Worm (Caenorhabditis elegans) whole organism, young adult: Measurements from ENCODE around the gene D2096.9.
A peak's percentile ranks its signal among the peaks of the same experiment; 100 is the strongest.

Experiments used
- F37B4.10 ChIP-seq: fragments of 200-800 bp; sonication (Bioruptor generic); IDR thresholded peaks from 2 replicates; pipeline ENCODE4 v1.3.6; 2022; ENCODE audit warnings: missing genetic modification characterization, missing compliant biosample characterization
- F39B2.1 ChIP-seq: fragments of 200-800 bp; sonication (Bioruptor generic); IDR thresholded peaks from 2 replicates; pipeline ENCODE4 v1.3.6; 2022; ENCODE audit warnings: missing genetic modification reagents, missing genetic modification characterization, missing compliant biosample characterization
- F49E8.2 ChIP-seq: sonication (generic microtip); optimal IDR thresholded peaks from 3 replicates; lab custom pipeline; 2017; ENCODE audit warnings: missing genetic modification characterization, mild to moderate bottlenecking, missing compliant biosample characterization, antibody characterized with exemption, moderate library complexity; ENCODE audit not compliant: insufficient read depth
- F52B5.7 ChIP-seq: sonication (generic microtip); optimal IDR thresholded peaks from 2 replicates; lab custom pipeline; 2016; ENCODE audit warnings: mild to moderate bottlenecking, missing genetic modification characterization, missing compliant biosample characterization
- K11D2.4 ChIP-seq: fragments of 200-800 bp; sonication (Bioruptor generic); IDR thresholded peaks from 2 replicates; pipeline ENCODE4 v1.3.6; 2022; ENCODE audit warnings: missing genetic modification reagents, missing genetic modification characterization, missing compliant biosample characterization
- Y53G8AR.9 ChIP-seq: fragments of 200-800 bp; sonication (Bioruptor generic); conservative IDR thresholded peaks from 2 replicates; pipeline ENCODE4 v1.3.6; 2022; ENCODE audit warnings: missing genetic modification reagents, missing genetic modification characterization, missing compliant biosample characterization
- Y67H2A.10 ChIP-seq: fragments of 200-800 bp; sonication (Bioruptor generic); conservative IDR thresholded peaks from 2 replicates; pipeline ENCODE4 v1.3.6; 2022; ENCODE audit warnings: missing genetic modification reagents, missing genetic modification characterization, missing compliant biosample characterization
- attf-6 ChIP-seq: fragments of 200-800 bp; sonication (Bioruptor generic); IDR thresholded peaks from 2 replicates; pipeline ENCODE4 v1.3.6; 2022; ENCODE audit warnings: missing genetic modification reagents, missing genetic modification characterization, missing compliant biosample characterization
- bed-1 ChIP-seq: fragments of 200-800 bp; sonication (Bioruptor generic); IDR thresholded peaks from 2 replicates; pipeline ENCODE4 v1.3.6; 2022; ENCODE audit warnings: missing genetic modification reagents, missing genetic modification characterization, missing compliant biosample characterization
- bed-2 ChIP-seq: fragments of 200-800 bp; sonication (Bioruptor generic); IDR thresholded peaks from 2 replicates; pipeline ENCODE4 v1.3.6; 2022; ENCODE audit warnings: missing genetic modification reagents, missing genetic modification characterization, missing compliant biosample characterization
- cebp-2 ChIP-seq: fragments of 200-800 bp; sonication (Bioruptor generic); IDR thresholded peaks from 2 replicates; pipeline ENCODE4 v1.3.6; 2022; ENCODE audit warnings: missing genetic modification characterization, missing compliant biosample characterization
- ceh-27 ChIP-seq: fragments of 200-800 bp; sonication (Bioruptor generic); optimal IDR thresholded peaks from 2 replicates; lab custom pipeline; 2018; ENCODE audit warnings: mild to moderate bottlenecking, missing genetic modification characterization, moderate library complexity, missing compliant biosample characterization
- ceh-79 ChIP-seq: sonication (generic microtip); optimal IDR thresholded peaks from 2 replicates; lab custom pipeline; 2017; ENCODE audit warnings: mild to moderate bottlenecking, missing genetic modification characterization, missing compliant biosample characterization
- ceh-91 ChIP-seq: fragments of 200-800 bp; sonication (Bioruptor generic); IDR thresholded peaks from 2 replicates; pipeline ENCODE4 v1.3.6; 2022; ENCODE audit warnings: missing genetic modification reagents, missing genetic modification characterization, missing compliant biosample characterization
- die-1 ChIP-seq: sonication (generic microtip); optimal IDR thresholded peaks from 2 replicates; lab custom pipeline; 2016; ENCODE audit warnings: missing genotype, mild to moderate bottlenecking, missing genetic modification characterization, missing compliant biosample characterization
- dox-1 ChIP-seq: fragments of 200-800 bp; sonication (Bioruptor generic); IDR thresholded peaks from 2 replicates; pipeline ENCODE4 v1.3.6; 2022; ENCODE audit warnings: missing genetic modification reagents, missing genetic modification characterization, missing compliant biosample characterization
- dpl-1 ChIP-seq: fragments of 150-350 bp; optimal IDR thresholded peaks from 2 replicates; lab custom pipeline; 2014; ENCODE audit warnings: missing biosample characterization, missing genetic modification reagents, missing genetic modification characterization
- ekl-4 ChIP-seq: fragments of 200-800 bp; sonication (Bioruptor generic); IDR thresholded peaks from 2 replicates; pipeline ENCODE4 v1.3.6; 2022; ENCODE audit warnings: missing genetic modification reagents, missing genetic modification characterization, missing compliant biosample characterization
- ets-4 ChIP-seq: fragments of 200-800 bp; sonication (Bioruptor generic); optimal IDR thresholded peaks from 2 replicates; lab custom pipeline; 2018; ENCODE audit warnings: mild to moderate bottlenecking, missing genetic modification characterization, missing compliant biosample characterization
- fkh-3 ChIP-seq: sonication (generic microtip); optimal IDR thresholded peaks from 2 replicates; lab custom pipeline; 2016; ENCODE audit warnings: mild to moderate bottlenecking, missing genetic modification characterization, missing compliant biosample characterization
- gei-17 ChIP-seq: fragments of 200-800 bp; sonication (Bioruptor generic); optimal IDR thresholded peaks from 2 replicates; lab custom pipeline; 2018; ENCODE audit warnings: mild to moderate bottlenecking, missing genetic modification characterization, missing compliant biosample characterization
- him-1 ChIP-seq: sonication (generic microtip); optimal IDR thresholded peaks from 2 replicates; lab custom pipeline; 2016; ENCODE audit warnings: missing genotype, missing genetic modification reagents, missing genetic modification characterization, missing compliant biosample characterization
- hrde-1 ChIP-seq: sonication (generic microtip); optimal IDR thresholded peaks from 2 replicates; lab custom pipeline; 2016; ENCODE audit warnings: missing genetic modification characterization, mild to moderate bottlenecking, missing compliant biosample characterization, moderate library complexity, missing genotype, missing genetic modification reagents, borderline replicate concordance
- hsf-1 ChIP-seq: fragments of 200-800 bp; sonication (Bioruptor generic); IDR thresholded peaks from 2 replicates; pipeline ENCODE4 v1.3.6; 2022; ENCODE audit warnings: missing genetic modification reagents, missing genetic modification characterization, missing compliant biosample characterization
- lin-26 ChIP-seq: fragments of 200-800 bp; sonication (Bioruptor generic); IDR thresholded peaks from 2 replicates; pipeline ENCODE4 v1.3.6; 2022; ENCODE audit warnings: missing genetic modification reagents, missing genetic modification characterization, missing compliant biosample characterization
- lin-40 ChIP-seq: sonication (generic microtip); optimal IDR thresholded peaks from 2 replicates; lab custom pipeline; 2016; ENCODE audit warnings: missing genetic modification characterization, mild to moderate bottlenecking, missing compliant biosample characterization, missing genotype, missing genetic modification reagents
- madf-6 ChIP-seq: fragments of 200-800 bp; sonication (Bioruptor generic); IDR thresholded peaks from 2 replicates; pipeline ENCODE4 v1.3.6; 2022; ENCODE audit warnings: missing genetic modification reagents, missing genetic modification characterization, missing compliant biosample characterization
- mcd-1 ChIP-seq: fragments of 200-800 bp; sonication (Bioruptor generic); IDR thresholded peaks from 2 replicates; pipeline ENCODE4 v1.3.6; 2022; ENCODE audit warnings: missing genetic modification reagents, missing genetic modification characterization, missing compliant biosample characterization
- mel-28 ChIP-seq: sonication (generic microtip); optimal IDR thresholded peaks from 2 replicates; lab custom pipeline; 2016; ENCODE audit warnings: borderline replicate concordance, mild to moderate bottlenecking, missing genetic modification characterization, missing compliant biosample characterization
- mes-4 ChIP-seq: sonication (generic microtip); optimal IDR thresholded peaks from 2 replicates; lab custom pipeline; 2016; ENCODE audit warnings: missing genotype, missing genetic modification characterization, missing compliant biosample characterization
- nfya-2 ChIP-seq: fragments of 200-800 bp; sonication (Bioruptor generic); IDR thresholded peaks from 2 replicates; pipeline ENCODE4 v1.3.6; 2022; ENCODE audit warnings: missing genetic modification reagents, missing genetic modification characterization, missing compliant biosample characterization
- nfyb-1 ChIP-seq: fragments of 200-800 bp; sonication (Bioruptor generic); IDR thresholded peaks from 2 replicates; pipeline ENCODE4 v1.3.6; 2022; ENCODE audit warnings: missing genetic modification reagents, missing genetic modification characterization, missing compliant biosample characterization
- nhr-27 ChIP-seq: fragments of 200-800 bp; sonication (Bioruptor generic); optimal IDR thresholded peaks from 2 replicates; lab custom pipeline; 2018; ENCODE audit warnings: mild to moderate bottlenecking, missing genetic modification characterization, moderate library complexity, missing compliant biosample characterization
- pha-4 ChIP-seq: fragments of 150-350 bp; sonication (generic microtip); optimal IDR thresholded peaks from 2 replicates; lab custom pipeline; 2014; ENCODE audit warnings: missing biosample characterization, missing genetic modification reagents, missing genetic modification characterization
- rec-8 ChIP-seq, 2 experiments: sonication (generic microtip); optimal IDR thresholded peaks; 2 replicates each; lab custom pipeline; 2016; ENCODE audit warnings: mild to moderate bottlenecking in 2 of 2, missing genetic modification characterization in 2 of 2, missing genetic modification reagents in 2 of 2, missing genotype in 2 of 2, missing biosample characterization in 1 of 2, missing compliant biosample characterization in 1 of 2, moderate library complexity in 1 of 2
- repo-1 ChIP-seq: sonication (generic microtip); optimal IDR thresholded peaks from 2 replicates; lab custom pipeline; 2017; ENCODE audit warnings: mild to moderate bottlenecking, missing genetic modification characterization, missing compliant biosample characterization
- sea-2 ChIP-seq: fragments of 200-800 bp; sonication (Bioruptor generic); IDR thresholded peaks from 2 replicates; pipeline ENCODE4 v1.3.6; 2022; ENCODE audit warnings: missing genetic modification characterization, missing compliant biosample characterization
- snpc-3.4 ChIP-seq: sonication (generic microtip); optimal IDR thresholded peaks from 2 replicates; lab custom pipeline; 2017; ENCODE audit warnings: missing genetic modification characterization, mild to moderate bottlenecking, missing compliant biosample characterization, antibody characterized with exemption, moderate library complexity, missing genotype, missing genetic modification reagents
- somi-1 ChIP-seq: fragments of 200-800 bp; sonication (Bioruptor generic); optimal IDR thresholded peaks from 2 replicates; lab custom pipeline; 2018; ENCODE audit warnings: mild to moderate bottlenecking, missing genetic modification characterization, missing compliant biosample characterization
- tbp1 ChIP-seq: fragments of 200-800 bp; sonication (Bioruptor generic); optimal IDR thresholded peaks from 2 replicates; lab custom pipeline; 2018; ENCODE audit warnings: mild to moderate bottlenecking, missing genetic modification characterization, missing compliant biosample characterization
- unc-130 ChIP-seq: sonication (generic microtip); optimal IDR thresholded peaks from 2 replicates; lab custom pipeline; 2016; ENCODE audit warnings: missing genetic modification reagents, missing genetic modification characterization, missing compliant biosample characterization
- zfh-2 ChIP-seq: fragments of 200-800 bp; sonication (Bioruptor generic); conservative IDR thresholded peaks from 2 replicates; pipeline ENCODE4 v1.3.6; 2022; ENCODE audit warnings: missing genetic modification reagents, missing genetic modification characterization, missing compliant biosample characterization
- ztf-28 ChIP-seq: fragments of 200-800 bp; sonication (Bioruptor generic); IDR thresholded peaks from 2 replicates; pipeline ENCODE4 v1.3.6; 2022; ENCODE audit warnings: missing genetic modification reagents, missing genetic modification characterization, missing compliant biosample characterization
- ztf-3 ChIP-seq: fragments of 200-800 bp; sonication (Bioruptor generic); optimal IDR thresholded peaks from 2 replicates; lab custom pipeline; 2018; ENCODE audit warnings: mild to moderate bottlenecking, missing genetic modification characterization, missing compliant biosample characterization
- ztf-6 ChIP-seq: fragments of 200-800 bp; sonication (Bioruptor generic); IDR thresholded peaks from 2 replicates; pipeline ENCODE4 v1.3.6; 2022; ENCODE audit warnings: missing genetic modification reagents, missing genetic modification characterization, missing compliant biosample characterization

D2096.9 gene

DNA sequence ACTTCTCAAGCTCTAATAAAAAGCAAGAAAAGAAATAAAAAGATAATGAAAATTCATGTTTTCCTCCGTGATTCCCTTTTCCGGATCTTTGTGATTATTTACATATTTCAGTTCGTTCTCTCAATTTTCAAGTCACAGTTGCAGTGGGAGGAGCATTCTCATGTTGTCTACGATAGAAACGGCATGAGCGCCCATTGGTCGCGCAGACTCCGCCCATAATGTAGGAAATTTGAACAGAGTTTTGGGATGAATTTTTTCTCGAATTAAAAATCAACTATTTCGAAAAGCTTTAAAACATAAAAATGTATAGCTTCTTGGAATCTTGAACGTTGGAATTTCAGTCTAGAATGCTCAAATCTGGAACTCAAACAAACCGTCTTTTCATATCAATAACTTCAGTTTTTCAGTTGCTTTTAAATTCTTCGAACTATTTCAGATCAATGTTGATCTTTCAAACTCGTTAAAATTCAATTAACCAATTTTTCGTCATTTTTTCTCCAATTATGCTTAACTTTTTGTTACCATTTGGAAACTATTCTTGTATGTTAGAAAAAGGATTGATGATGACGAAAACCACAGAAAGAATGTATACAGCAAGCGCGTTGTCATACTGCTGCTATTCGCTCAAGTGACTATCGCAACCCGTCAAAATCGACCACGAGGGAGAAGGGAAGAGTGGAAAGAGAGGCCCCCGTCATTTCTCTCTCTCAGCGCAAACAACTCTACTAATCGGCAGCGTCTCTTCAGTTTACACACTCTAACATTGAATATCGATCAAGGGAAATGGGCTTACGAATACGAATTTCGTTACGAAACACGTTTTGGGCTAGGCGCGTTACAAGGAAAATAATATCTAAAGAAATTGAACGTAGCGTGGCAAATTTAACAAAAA lies 49.2 kb upstream of the D2096.9 start (continued):
- peak; percentile 36 for TF ChIP-seq ceh-27 (GFP tag; lab: Kevin White, UChicago)
- peak; percentile 43; the same call in 1 of the 2 replicates for TF ChIP-seq ekl-4 (GFP tag; lab: Robert Waterston, UW)
- TF ChIP-seq ceh-91 (GFP tag; lab: Robert Waterston, UW): no peak
- TF ChIP-seq repo-1 (tag; lab: Kevin White, UChicago): no peak
- peak; percentile 56 for TF ChIP-seq madf-6
- peak; percentile 95 for TF ChIP-seq nfyb-1 (GFP tag; lab: Robert Waterston, UW)
- TF ChIP-seq F39B2.1 (GFP tag; lab: Robert Waterston, UW): 0 out of 2 replicates have a peak, but pooled peaks have one; percentile 34
- TF ChIP-seq Y67H2A.10 (GFP tag; lab: Robert Waterston, UW): peak; percentile 11; the same call in 1 of the 2 replicates
- no peak for TF ChIP-seq snpc-3.4 (tag; lab: Kevin White, UChicago)
- no peak for TF ChIP-seq unc-130 (GFP tag; lab: Kevin White, UChicago)
- no peak for TF ChIP-seq die-1
- TF ChIP-seq fkh-3 (tag; lab: Kevin White, UChicago): no peak
- TF ChIP-seq ets-4 (GFP tag; lab: Kevin White, UChicago): peak; percentile 75
- no peak for TF ChIP-seq ztf-3 (GFP tag; lab: Kevin White, UChicago)
- TF ChIP-seq lin-26 (GFP tag; lab: Robert Waterston, UW): peak; percentile 62; the same call in 1 of the 2 replicates
- no peak for TF ChIP-seq zfh-2 (GFP tag; lab: Robert Waterston, UW)
- TF ChIP-seq rec-8 (tag; optimal IDR thresholded peaks at IDR 0.05; lab: Kevin White, UChicago): no peak
- no peak; the same call in 1 of the 2 replicates for TF ChIP-seq ztf-6 (GFP tag; lab: Robert Waterston, UW)
- TF ChIP-seq cebp-2 (GFP tag; lab: Robert Waterston, UW): peak; percentile 69; the same call in 1 of the 2 replicates
- TF ChIP-seq tbp1 (GFP tag; lab: Kevin White, UChicago): peak; percentile 54
- no peak for TF ChIP-seq ceh-79 (tag; lab: Kevin White, UChicago)
- TF ChIP-seq dox-1 (GFP tag; lab: Robert Waterston, UW): peak; percentile 43; the same call in 1 of the 2 replicates
- peak; percentile 34 for TF ChIP-seq K11D2.4 (GFP tag; lab: Robert Waterston, UW)
- 0 out of 2 replicates have a peak, but pooled peaks have one; percentile 39 for TF ChIP-seq hsf-1 (GFP tag; lab: Robert Waterston, UW)
- no peak for TF ChIP-seq bed-2 (GFP tag; lab: Robert Waterston, UW)
- TF ChIP-seq F52B5.7 (tag; lab: Kevin White, UChicago): no peak
- TF ChIP-seq pha-4 (tag; lab: Kevin White, UChicago): no peak
- peak; percentile 69 for TF ChIP-seq Y53G8AR.9
- no peak for TF ChIP-seq mel-28 (tag; lab: Kevin White, UChicago)
- TF ChIP-seq mes-4: no peak
- no peak for TF ChIP-seq ztf-28
- no peak for TF ChIP-seq sea-2
- no peak for TF ChIP-seq hrde-1 (tag; lab: Kevin White, UChicago)
- TF ChIP-seq F49E8.2: no peak
- TF ChIP-seq lin-40 (tag; lab: Kevin White, UChicago): peak; percentile 41
- no peak for TF ChIP-seq F37B4.10 (GFP tag; lab: Robert Waterston, UW)
- TF ChIP-seq bed-1 (GFP tag; lab: Robert Waterston, UW): no peak
- TF ChIP-seq nhr-27: no peak
- TF ChIP-seq mcd-1 (GFP tag; lab: Robert Waterston, UW): peak; percentile 55
- no peak for TF ChIP-seq somi-1
- no peak for TF ChIP-seq him-1 (tag; lab: Kevin White, UChicago)
- TF ChIP-seq attf-6 (GFP tag; lab: Robert Waterston, UW): peak; percentile 46
- no peak for TF ChIP-seq dpl-1 (GFP tag; lab: Kevin White, UChicago)
- no peak for TF ChIP-seq nfya-2
- peak; percentile 33 for TF ChIP-seq gei-17
- TF ChIP-seq, all 124 proteins: peak for 63
